Fruit fly (Drosophila melanogaster): ENCODE results near the gene CG32755.
A peak's percentile ranks its signal among the peaks of the same experiment; 100 is the strongest.

The CG32755 gene

DNA sequence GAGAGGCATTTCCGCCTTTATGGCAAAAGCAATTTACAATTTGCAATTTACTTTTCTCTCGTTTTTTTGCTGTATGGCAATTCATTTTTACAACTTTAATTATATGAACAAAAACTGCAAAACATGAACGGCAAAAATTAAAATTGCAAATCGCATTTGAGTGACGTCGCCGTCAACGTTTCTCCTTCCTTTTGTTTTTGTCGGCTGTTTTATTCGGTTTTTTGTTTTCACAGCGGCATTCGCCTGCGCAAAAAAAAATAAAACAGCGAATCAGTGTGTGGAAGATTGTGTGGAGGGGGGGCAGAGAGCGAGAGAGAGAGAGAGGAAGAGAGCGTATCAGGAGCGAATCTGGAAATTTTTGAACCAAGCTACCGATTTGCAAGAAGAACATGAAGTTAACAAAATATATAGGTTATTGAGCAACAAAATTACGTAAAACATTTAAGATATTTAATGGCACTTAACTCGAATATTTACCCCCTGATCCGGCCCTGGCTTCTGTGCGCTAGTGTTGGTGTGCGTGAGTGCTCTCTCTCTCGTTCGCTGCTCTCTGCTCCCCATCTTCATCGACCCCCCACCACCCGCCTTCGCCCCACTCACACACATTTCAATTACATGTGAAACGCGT, 31.4 kb upstream of the CG32755 start (continued):
- TF ChIP-seq CG12299 (tag; optimal IDR thresholded peaks at IDR 0.05), result peak; percentile 98
- TF ChIP-seq zen2 (GFP tag; IDR thresholded peaks at IDR 0.05; ENCODE audit: partially characterized antibody), result no peak
- peak; percentile 100 for TF ChIP-seq CG14441 (GFP tag; IDR thresholded peaks at IDR 0.05)
- TF ChIP-seq CG9609 (GFP tag; optimal IDR thresholded peaks at IDR 0.05), result peak; percentile 99
- no peak for TF ChIP-seq D (optimal IDR thresholded peaks at IDR 0.05)
- peak; percentile 98 for TF ChIP-seq D (GFP tag; optimal IDR thresholded peaks at IDR 0.05)
- peak; percentile 100 for TF ChIP-seq ranshi (GFP tag; IDR thresholded peaks at IDR 0.05)
- peak; percentile 99 for TF ChIP-seq CG5953 (GFP tag; IDR thresholded peaks at IDR 0.05)
- peak; percentile 99 for TF ChIP-seq Xrp1 (GFP tag; IDR thresholded peaks at IDR 0.05)
- TF ChIP-seq CG11695 (GFP tag; IDR thresholded peaks at IDR 0.05), result peak; percentile 98
- TF ChIP-seq trh (GFP tag; optimal IDR thresholded peaks at IDR 0.05), result peak; percentile 97
- TF ChIP-seq CG1024 (GFP tag; IDR thresholded peaks at IDR 0.05), result peak; percentile 97
- no peak for TF ChIP-seq lov (optimal IDR thresholded peaks at IDR 0.05)
- TF ChIP-seq lov (GFP tag; IDR thresholded peaks at IDR 0.05), result peak; percentile 99
- peak; percentile 96 for TF ChIP-seq sd (tag; optimal IDR thresholded peaks at IDR 0.05)
- peak; percentile 98 for TF ChIP-seq ems (GFP tag; optimal IDR thresholded peaks at IDR 0.05)
- TF ChIP-seq CG9876 (GFP tag; optimal IDR thresholded peaks at IDR 0.05), result peak; percentile 97
- peak; percentile 93 for TF ChIP-seq CG33557 (GFP tag; optimal IDR thresholded peaks at IDR 0.05)
- TF ChIP-seq CG18011 (GFP tag; optimal IDR thresholded peaks at IDR 0.05), result peak; percentile 90
- TF ChIP-seq Spps (tag; optimal IDR thresholded peaks at IDR 0.05), result peak; percentile 94
- TF ChIP-seq luna (GFP tag; optimal IDR thresholded peaks at IDR 0.05), result peak; percentile 98
- peak; percentile 98 for TF ChIP-seq ewg (GFP tag; optimal IDR thresholded peaks at IDR 0.05)
- peak; percentile 94 for TF ChIP-seq sima (GFP tag; optimal IDR thresholded peaks at IDR 0.05)
- peak; percentile 90 for TF ChIP-seq CG34224 (GFP tag; IDR thresholded peaks at IDR 0.05; ENCODE audit: partially characterized antibody)
- TF ChIP-seq pros (GFP tag; optimal IDR thresholded peaks at IDR 0.05), result peak; percentile 24
- peak; percentile 98 for TF ChIP-seq CG1602 (GFP tag; optimal IDR thresholded peaks at IDR 0.05)
- TF ChIP-seq Ptx1 (GFP tag; IDR thresholded peaks at IDR 0.05), result peak; percentile 100
- peak; percentile 97 for TF ChIP-seq eyg (GFP tag; optimal IDR thresholded peaks at IDR 0.05)
- TF ChIP-seq CG4282 (GFP tag; optimal IDR thresholded peaks at IDR 0.05), result peak; percentile 96
- peak; percentile 98 for TF ChIP-seq Oaz (GFP tag; IDR thresholded peaks at IDR 0.05)
- TF ChIP-seq crc (GFP tag; optimal IDR thresholded peaks at IDR 0.05), result peak; percentile 98
- peak; percentile 92 for TF ChIP-seq Ets97D (GFP tag; optimal IDR thresholded peaks at IDR 0.05)
- TF ChIP-seq caup (GFP tag; optimal IDR thresholded peaks at IDR 0.05; ENCODE audit: severe bottlenecking), result peak; percentile 99
- peak; percentile 98 for TF ChIP-seq dan (GFP tag; IDR thresholded peaks at IDR 0.05)
- peak; percentile 86; the same call in 1 of the 2 replicates for TF ChIP-seq amos (GFP tag; IDR thresholded peaks at IDR 0.05; ENCODE audit: partially characterized antibody)
- peak; percentile 98 for TF ChIP-seq lbe (GFP tag; optimal IDR thresholded peaks at IDR 0.05)
- TF ChIP-seq pb (GFP tag; optimal IDR thresholded peaks at IDR 0.05), result peak; percentile 98
- TF ChIP-seq psq (GFP tag; optimal IDR thresholded peaks at IDR 0.05), result peak; percentile 97
- TF ChIP-seq ac (GFP tag; optimal IDR thresholded peaks at IDR 0.05), result peak; percentile 83
- TF ChIP-seq CG8359 (GFP tag; optimal IDR thresholded peaks at IDR 0.05; ENCODE audit: borderline replicate concordance), result peak; percentile 93
- peak; percentile 99 for TF ChIP-seq Awh (GFP tag; IDR thresholded peaks at IDR 0.05)
- peak; percentile 96 for TF ChIP-seq CG13775 (GFP tag; optimal IDR thresholded peaks at IDR 0.05)
- TF ChIP-seq NC2β (GFP tag; optimal IDR thresholded peaks at IDR 0.05), result peak; percentile 98
- peak; percentile 99 for TF ChIP-seq CG9817 (tag; optimal IDR thresholded peaks at IDR 0.05)
- peak; percentile 99 for TF ChIP-seq danr (GFP tag; IDR thresholded peaks at IDR 0.05)
- TF ChIP-seq CG10431 (GFP tag; optimal IDR thresholded peaks at IDR 0.05), result peak; percentile 90
- peak; percentile 91 for TF ChIP-seq CG9437 (GFP tag; optimal IDR thresholded peaks at IDR 0.05)
- peak; percentile 90 for TF ChIP-seq Nf-YC (tag; optimal IDR thresholded peaks at IDR 0.05)
- peak; percentile 95 for TF ChIP-seq CG11560 (tag; IDR thresholded peaks at IDR 0.05)
- peak; percentile 96 for TF ChIP-seq Opbp (GFP tag; IDR thresholded peaks at IDR 0.05; ENCODE audit: partially characterized antibody)

Measured in whole organism, embryonic.